Worm (Caenorhabditis elegans) whole organism, L2 larva: Measurements from ENCODE around the gene nspb-6.

ENCODE experiments used
- ceh-16 ChIP-seq: fragments of 150-350 bp; optimal IDR thresholded peaks from 2 replicates; lab custom pipeline; 2014; ENCODE audit warnings: missing biosample characterization, missing genetic modification characterization
- dmd-4 ChIP-seq: sonication (generic microtip); optimal IDR thresholded peaks from 2 replicates; lab custom pipeline; 2017; ENCODE audit warnings: missing biosample characterization, missing genetic modification characterization
- elt-3 ChIP-seq: sonication (generic microtip); optimal IDR thresholded peaks from 2 replicates; lab custom pipeline; 2017; ENCODE audit warnings: missing biosample characterization, missing genetic modification characterization
- lin-39 ChIP-seq: fragments of 150-350 bp; optimal IDR thresholded peaks from 2 replicates; lab custom pipeline; 2014; ENCODE audit warnings: missing biosample characterization, missing genetic modification reagents, missing genetic modification characterization
- lsy-2 ChIP-seq, 2 experiments: fragments of 150-350 bp in 1 of 2; sonication (generic microtip) in 1 of 2; optimal IDR thresholded peaks; 2 replicates each; lab custom pipeline; 2014 to 2017; ENCODE audit warnings: missing biosample characterization in 2 of 2, missing genetic modification characterization in 2 of 2
- nhr-237 ChIP-seq: fragments of 150-350 bp; optimal IDR thresholded peaks from 2 replicates; lab custom pipeline; 2014; ENCODE audit warnings: missing biosample characterization, missing genetic modification characterization

DNA sequence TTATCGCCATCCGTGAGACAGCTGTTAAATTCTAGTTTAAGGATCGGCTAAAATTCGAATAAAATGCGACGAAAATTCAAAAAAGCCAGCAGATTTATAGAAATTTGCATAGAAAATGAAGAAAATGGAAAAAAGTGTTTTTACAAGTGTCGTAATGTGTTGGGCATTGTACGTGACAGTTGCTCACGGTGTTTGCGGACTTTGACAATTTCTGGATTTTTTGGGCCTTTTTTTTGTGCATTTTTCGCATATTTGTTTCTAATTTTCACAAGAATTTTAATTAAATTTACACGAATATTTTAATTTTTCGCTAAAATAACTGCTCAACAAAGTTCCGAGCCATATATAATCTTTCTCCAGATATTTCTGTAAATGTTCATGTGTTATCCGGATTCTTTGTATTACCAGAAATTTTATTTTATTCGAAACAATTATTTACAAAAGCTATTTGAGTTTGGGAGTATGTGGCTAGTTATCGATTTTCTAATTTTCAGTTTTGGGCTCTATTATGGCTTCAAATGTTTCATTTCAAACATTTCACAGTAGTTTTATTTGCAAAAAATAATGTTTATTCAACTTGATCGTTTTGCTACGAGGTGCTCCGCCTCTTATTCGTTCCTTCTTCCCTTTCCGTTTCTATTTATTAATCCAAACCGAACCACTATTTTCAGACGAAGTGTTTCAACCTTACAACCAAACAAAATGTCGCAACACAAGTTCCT lies 47.1 kb upstream of the nspb-6 start, which contains the start of gene sams-3:
- no peak for TF ChIP-seq elt-3
- TF ChIP-seq ceh-16 (tag; lab: Kevin White, UChicago) = no peak
- TF ChIP-seq dmd-4 (tag; lab: Kevin White, UChicago) = no peak
- TF ChIP-seq nhr-237 = no peak
- peak; percentile 42 to 68 for TF ChIP-seq lsy-2 (tag; optimal IDR thresholded peaks at IDR 0.05; lab: Kevin White, UChicago)
- no peak for TF ChIP-seq lin-39 (tag; lab: Kevin White, UChicago)
